Worm (Caenorhabditis elegans) whole organism, young adult: ENCODE results near the gene K07H8.2.

Source experiments
- B0019.2 ChIP-seq: fragments of 200-800 bp; sonication (Bioruptor generic); conservative IDR thresholded peaks from 2 replicates; pipeline ENCODE4 v1.3.6; 2022; ENCODE audit warnings: missing genetic modification reagents, missing genetic modification characterization, missing compliant biosample characterization
- F10E7.11 ChIP-seq: sonication (generic microtip); optimal IDR thresholded peaks from 2 replicates; lab custom pipeline; 2017; ENCODE audit warnings: mild to moderate bottlenecking, missing genetic modification characterization, moderate library complexity, missing compliant biosample characterization
- F22D6.2 ChIP-seq: sonication (generic microtip); optimal IDR thresholded peaks from 2 replicates; lab custom pipeline; 2016; ENCODE audit warnings: mild to moderate bottlenecking, missing genetic modification characterization, missing compliant biosample characterization
- F55B11.4 ChIP-seq: sonication (generic microtip); optimal IDR thresholded peaks from 2 replicates; lab custom pipeline; 2016; ENCODE audit warnings: missing compliant biosample characterization, missing genetic modification characterization, borderline replicate concordance; ENCODE audit not compliant: insufficient read depth
- K11D2.4 ChIP-seq: fragments of 200-800 bp; sonication (Bioruptor generic); IDR thresholded peaks from 2 replicates; pipeline ENCODE4 v1.3.6; 2022; ENCODE audit warnings: missing genetic modification reagents, missing genetic modification characterization, missing compliant biosample characterization
- Y53G8AR.9 ChIP-seq: fragments of 200-800 bp; sonication (Bioruptor generic); conservative IDR thresholded peaks from 2 replicates; pipeline ENCODE4 v1.3.6; 2022; ENCODE audit warnings: missing genetic modification reagents, missing genetic modification characterization, missing compliant biosample characterization
- Y67H2A.10 ChIP-seq: fragments of 200-800 bp; sonication (Bioruptor generic); conservative IDR thresholded peaks from 2 replicates; pipeline ENCODE4 v1.3.6; 2022; ENCODE audit warnings: missing genetic modification reagents, missing genetic modification characterization, missing compliant biosample characterization
- Y79H2A.3 ChIP-seq: fragments of 200-800 bp; sonication (Bioruptor generic); conservative IDR thresholded peaks from 2 replicates; pipeline ENCODE4 v1.3.6; 2022; ENCODE audit warnings: missing genetic modification reagents, missing genetic modification characterization, missing compliant biosample characterization
- ama-1 ChIP-seq, 3 experiments: fragments of 150-350 bp in 1 of 3; sonication (generic microtip) in 2 of 3; optimal IDR thresholded peaks; 2 replicates each; lab custom pipeline; 2014 to 2018; ENCODE audit warnings: missing biosample characterization in 2 of 3, missing genetic modification characterization in 2 of 3, missing genetic modification reagents in 2 of 3
- attf-3 ChIP-seq: fragments of 200-800 bp; sonication (Bioruptor generic); conservative IDR thresholded peaks from 2 replicates; pipeline ENCODE4 v1.3.6; 2022; ENCODE audit warnings: missing genetic modification reagents, missing genetic modification characterization, missing compliant biosample characterization
- attf-5 ChIP-seq: fragments of 200-800 bp; sonication (Bioruptor generic); optimal IDR thresholded peaks from 2 replicates; lab custom pipeline; 2018; ENCODE audit warnings: mild to moderate bottlenecking, missing genetic modification characterization, missing compliant biosample characterization
- bed-2 ChIP-seq: fragments of 200-800 bp; sonication (Bioruptor generic); IDR thresholded peaks from 2 replicates; pipeline ENCODE4 v1.3.6; 2022; ENCODE audit warnings: missing genetic modification reagents, missing genetic modification characterization, missing compliant biosample characterization
- cebp-1 ChIP-seq, 2 experiments: fragments of 200-800 bp in 1 of 2; sonication (Bioruptor generic) in 1 of 2; sonication (generic microtip) in 1 of 2; IDR thresholded peaks in 1 of 2; optimal IDR thresholded peaks in 1 of 2; 2 replicates each; pipeline versions ENCODE4 v1.3.6 to Lab custom; 2017 to 2022; ENCODE audit warnings: missing compliant biosample characterization in 2 of 2, missing genetic modification characterization in 2 of 2, mild to moderate bottlenecking in 1 of 2, missing genetic modification reagents in 1 of 2, moderate library complexity in 1 of 2
- ceh-91 ChIP-seq: fragments of 200-800 bp; sonication (Bioruptor generic); IDR thresholded peaks from 2 replicates; pipeline ENCODE4 v1.3.6; 2022; ENCODE audit warnings: missing genetic modification reagents, missing genetic modification characterization, missing compliant biosample characterization
- dox-1 ChIP-seq: fragments of 200-800 bp; sonication (Bioruptor generic); IDR thresholded peaks from 2 replicates; pipeline ENCODE4 v1.3.6; 2022; ENCODE audit warnings: missing genetic modification reagents, missing genetic modification characterization, missing compliant biosample characterization
- dpl-1 ChIP-seq: fragments of 150-350 bp; optimal IDR thresholded peaks from 2 replicates; lab custom pipeline; 2014; ENCODE audit warnings: missing biosample characterization, missing genetic modification reagents, missing genetic modification characterization
- fkh-3 ChIP-seq: sonication (generic microtip); optimal IDR thresholded peaks from 2 replicates; lab custom pipeline; 2016; ENCODE audit warnings: mild to moderate bottlenecking, missing genetic modification characterization, missing compliant biosample characterization
- hrde-1 ChIP-seq: sonication (generic microtip); optimal IDR thresholded peaks from 2 replicates; lab custom pipeline; 2016; ENCODE audit warnings: missing genetic modification characterization, mild to moderate bottlenecking, missing compliant biosample characterization, moderate library complexity, missing genotype, missing genetic modification reagents, borderline replicate concordance
- madf-10 ChIP-seq: sonication (generic microtip); optimal IDR thresholded peaks from 2 replicates; lab custom pipeline; 2016; ENCODE audit warnings: mild to moderate bottlenecking, missing genetic modification characterization, missing compliant biosample characterization
- madf-3 ChIP-seq: fragments of 200-800 bp; sonication (Bioruptor generic); IDR thresholded peaks from 2 replicates; pipeline ENCODE4 v1.3.6; 2022; ENCODE audit warnings: missing genetic modification reagents, missing genetic modification characterization, missing compliant biosample characterization
- madf-6 ChIP-seq: fragments of 200-800 bp; sonication (Bioruptor generic); IDR thresholded peaks from 2 replicates; pipeline ENCODE4 v1.3.6; 2022; ENCODE audit warnings: missing genetic modification reagents, missing genetic modification characterization, missing compliant biosample characterization
- mcd-1 ChIP-seq: fragments of 200-800 bp; sonication (Bioruptor generic); IDR thresholded peaks from 2 replicates; pipeline ENCODE4 v1.3.6; 2022; ENCODE audit warnings: missing genetic modification reagents, missing genetic modification characterization, missing compliant biosample characterization
- mel-28 ChIP-seq: sonication (generic microtip); optimal IDR thresholded peaks from 2 replicates; lab custom pipeline; 2016; ENCODE audit warnings: borderline replicate concordance, mild to moderate bottlenecking, missing genetic modification characterization, missing compliant biosample characterization
- mes-4 ChIP-seq: sonication (generic microtip); optimal IDR thresholded peaks from 2 replicates; lab custom pipeline; 2016; ENCODE audit warnings: missing genotype, missing genetic modification characterization, missing compliant biosample characterization
- mxl-1 ChIP-seq: sonication (generic microtip); optimal IDR thresholded peaks from 2 replicates; lab custom pipeline; 2016; ENCODE audit warnings: missing genetic modification characterization, missing compliant biosample characterization
- nhr-179 ChIP-seq: sonication (generic microtip); optimal IDR thresholded peaks from 2 replicates; lab custom pipeline; 2016; ENCODE audit warnings: mild to moderate bottlenecking, missing genetic modification characterization, missing compliant biosample characterization
- nhr-27 ChIP-seq: fragments of 200-800 bp; sonication (Bioruptor generic); optimal IDR thresholded peaks from 2 replicates; lab custom pipeline; 2018; ENCODE audit warnings: mild to moderate bottlenecking, missing genetic modification characterization, moderate library complexity, missing compliant biosample characterization
- nhr-90 ChIP-seq: sonication (generic microtip); optimal IDR thresholded peaks from 2 replicates; lab custom pipeline; 2016; ENCODE audit warnings: missing genotype, mild to moderate bottlenecking, missing genetic modification characterization, missing compliant biosample characterization
- pbrm-1 ChIP-seq: fragments of 200-800 bp; sonication (Bioruptor generic); IDR thresholded peaks from 2 replicates; pipeline ENCODE4 v1.3.6; 2022; ENCODE audit warnings: missing genetic modification reagents, missing genetic modification characterization, missing compliant biosample characterization
- rcor-1 ChIP-seq: fragments of 200-800 bp; sonication (Bioruptor generic); IDR thresholded peaks from 2 replicates; pipeline ENCODE4 v1.3.6; 2022; ENCODE audit warnings: missing genetic modification reagents, missing genetic modification characterization, missing compliant biosample characterization
- sdz-38 ChIP-seq: sonication (generic microtip); optimal IDR thresholded peaks from 2 replicates; lab custom pipeline; 2016; ENCODE audit warnings: missing genotype, missing genetic modification characterization, missing compliant biosample characterization
- snpc-1.3 ChIP-seq: sonication (generic microtip); optimal IDR thresholded peaks from 2 replicates; lab custom pipeline; 2017; ENCODE audit warnings: missing genetic modification characterization, mild to moderate bottlenecking, missing compliant biosample characterization, antibody characterized with exemption, moderate library complexity, missing genotype, missing genetic modification reagents; ENCODE audit not compliant: insufficient read depth
- snpc-4 ChIP-seq, 5 experiments: fragments of 150-350 bp in 1 of 5; sonication (generic microtip) in 4 of 5; optimal IDR thresholded peaks; 2 replicates each; lab custom pipeline; 2014 to 2018; ENCODE audit warnings: missing genetic modification characterization in 5 of 5, missing biosample characterization in 3 of 5, antibody characterized with exemption in 2 of 5, mild to moderate bottlenecking in 2 of 5, missing compliant biosample characterization in 2 of 5, missing genotype in 2 of 5, moderate library complexity in 2 of 5, missing genetic modification reagents in 1 of 5
- tbp1 ChIP-seq: fragments of 200-800 bp; sonication (Bioruptor generic); optimal IDR thresholded peaks from 2 replicates; lab custom pipeline; 2018; ENCODE audit warnings: mild to moderate bottlenecking, missing genetic modification characterization, missing compliant biosample characterization
- tlf-1 ChIP-seq: fragments of 200-800 bp; sonication (Bioruptor generic); optimal IDR thresholded peaks from 2 replicates; lab custom pipeline; 2018; ENCODE audit warnings: mild to moderate bottlenecking, missing genetic modification characterization, missing compliant biosample characterization
- unc-130 ChIP-seq: sonication (generic microtip); optimal IDR thresholded peaks from 2 replicates; lab custom pipeline; 2016; ENCODE audit warnings: missing genetic modification reagents, missing genetic modification characterization, missing compliant biosample characterization
- zfh-2 ChIP-seq: fragments of 200-800 bp; sonication (Bioruptor generic); conservative IDR thresholded peaks from 2 replicates; pipeline ENCODE4 v1.3.6; 2022; ENCODE audit warnings: missing genetic modification reagents, missing genetic modification characterization, missing compliant biosample characterization
- ztf-22 ChIP-seq: fragments of 200-800 bp; sonication (Bioruptor generic); optimal IDR thresholded peaks from 2 replicates; lab custom pipeline; 2018; ENCODE audit warnings: mild to moderate bottlenecking, missing genetic modification characterization, moderate library complexity, missing compliant biosample characterization
- ztf-28 ChIP-seq: fragments of 200-800 bp; sonication (Bioruptor generic); IDR thresholded peaks from 2 replicates; pipeline ENCODE4 v1.3.6; 2022; ENCODE audit warnings: missing genetic modification reagents, missing genetic modification characterization, missing compliant biosample characterization
- ztf-3 ChIP-seq: fragments of 200-800 bp; sonication (Bioruptor generic); optimal IDR thresholded peaks from 2 replicates; lab custom pipeline; 2018; ENCODE audit warnings: mild to moderate bottlenecking, missing genetic modification characterization, missing compliant biosample characterization

The K07H8.2 gene

DNA sequence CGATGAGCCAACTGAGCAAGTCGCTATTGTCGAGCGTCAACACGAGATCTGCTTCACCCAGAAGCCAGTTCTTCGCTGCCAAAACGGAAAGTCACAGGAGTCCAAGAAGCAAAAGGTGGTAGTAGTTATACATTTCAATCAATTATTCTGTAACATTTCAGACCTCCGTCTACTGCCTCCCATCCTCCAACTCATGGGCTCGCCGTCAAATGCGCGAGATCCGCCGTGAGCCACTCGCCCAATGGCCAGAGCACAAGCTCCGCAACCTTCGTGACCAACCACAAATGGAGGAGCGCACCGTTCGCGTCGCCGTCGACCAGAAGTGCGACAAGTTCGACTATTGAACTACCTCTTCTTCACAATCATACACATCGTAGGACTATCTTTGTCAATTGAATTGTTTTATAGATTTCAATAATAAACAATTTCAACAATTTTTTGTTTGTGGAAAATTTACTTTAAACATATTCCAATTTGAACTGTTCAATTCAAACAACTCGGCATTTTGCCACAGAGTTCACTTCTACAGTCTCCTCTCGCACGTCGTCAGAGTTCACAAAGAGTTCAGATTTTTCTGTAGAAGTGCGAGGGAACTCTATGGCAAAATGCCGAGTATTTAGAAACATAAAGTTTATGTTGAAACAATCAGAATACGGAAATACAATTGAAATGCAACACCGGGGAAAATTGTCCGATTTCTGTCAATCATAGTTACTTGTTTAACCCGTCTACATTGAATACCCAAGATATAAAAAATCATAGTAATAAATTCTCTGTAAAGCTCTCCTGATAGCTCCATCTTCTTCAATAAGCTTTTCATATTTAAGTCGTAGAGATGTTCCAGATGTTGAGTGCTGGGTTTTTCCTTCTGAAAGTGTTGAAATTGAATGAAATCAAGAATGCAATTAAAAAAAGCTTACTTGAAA lies 25.0 kb upstream of the K07H8.2 start (continued):
- TF ChIP-seq ztf-22 (GFP tag; lab: Kevin White, UChicago) (peak; percentile 28), snpc-4 (GFP tag; optimal IDR thresholded peaks at IDR 0.05; lab: Kevin White, UChicago) (no peak), snpc-4 (tag; optimal IDR thresholded peaks at IDR 0.05; lab: Kevin White, UChicago) (peak in 1 of 4 experiments; percentile 7), K11D2.4 (GFP tag; lab: Robert Waterston, UW) (0 out of 2 replicates have a peak, but pooled peaks have one; percentile 8), mxl-1 (tag; lab: Kevin White, UChicago) (no peak), ama-1 (optimal IDR thresholded peaks at IDR 0.05; lab: Kevin White, UChicago) (peak; percentile 7), ama-1 (GFP tag; optimal IDR thresholded peaks at IDR 0.05; lab: Kevin White, UChicago) (no peak), rcor-1 (GFP tag; lab: Robert Waterston, UW) (0 out of 2 replicates have a peak, but pooled peaks have one; percentile 4), cebp-1 (GFP tag; IDR thresholded peaks at IDR 0.05; lab: Robert Waterston, UW) (peak; percentile 21; the same call in 1 of the 2 replicates), cebp-1 (tag; optimal IDR thresholded peaks at IDR 0.05; lab: Kevin White, UChicago) (peak; percentile 67), dox-1 (no peak), ceh-91 (GFP tag; lab: Robert Waterston, UW) (no peak), zfh-2 (GFP tag; lab: Robert Waterston, UW) (peak; percentile 85), F55B11.4 (no peak), F22D6.2 (tag; lab: Kevin White, UChicago) (no peak), tbp1 (GFP tag; lab: Kevin White, UChicago) (peak; percentile 32), B0019.2 (GFP tag; lab: Robert Waterston, UW) (no peak), madf-10 (tag; lab: Kevin White, UChicago) (peak; percentile 76), mcd-1 (GFP tag; lab: Robert Waterston, UW) (0 out of 2 replicates have a peak, but pooled peaks have one; percentile 39), tlf-1 (peak; percentile 36), ztf-3 (GFP tag; lab: Kevin White, UChicago) (no peak), bed-2 (GFP tag; lab: Robert Waterston, UW) (no peak), unc-130 (GFP tag; lab: Kevin White, UChicago) (no peak), sdz-38 (no peak), attf-5 (GFP tag; lab: Kevin White, UChicago) (peak; percentile 15), dpl-1 (no peak), attf-3 (GFP tag; lab: Robert Waterston, UW) (no peak), nhr-179 (tag; lab: Kevin White, UChicago) (no peak), fkh-3 (tag; lab: Kevin White, UChicago) (no peak), madf-6 (GFP tag; lab: Robert Waterston, UW) (0 out of 2 replicates have a peak, but pooled peaks have one; percentile 14), Y79H2A.3 (GFP tag; lab: Robert Waterston, UW) (no peak), Y67H2A.10 (GFP tag; lab: Robert Waterston, UW) (no peak), F10E7.11 (tag; lab: Kevin White, UChicago) (no peak), mes-4 (tag; lab: Kevin White, UChicago) (no peak), pbrm-1 (GFP tag; lab: Robert Waterston, UW) (peak; percentile 23; the same call in 1 of the 2 replicates), nhr-27 (tag; lab: Kevin White, UChicago) (no peak), Y53G8AR.9 (GFP tag; lab: Robert Waterston, UW) (peak; percentile 96)

ce11 chrIV:8268024-8268423 lies 23.3 kb upstream of the K07H8.2 start, which contains the start of the genes K07H8.5 and K07H8.8:
TSS of gene K07H8.5 (plus strand) at chrIV:8268324.
TSS of gene K07H8.8 (minus strand) at chrIV:8268412.
- TF ChIP-seq nhr-90 (tag; lab: Kevin White, UChicago), result no peak
- TF ChIP-seq ztf-28 (GFP tag; lab: Robert Waterston, UW), result no peak
- no peak for TF ChIP-seq hrde-1 (tag; lab: Kevin White, UChicago)
- TF ChIP-seq snpc-1.3, result no peak
- no peak for TF ChIP-seq mel-28 (tag; lab: Kevin White, UChicago)
- TF ChIP-seq madf-3 (GFP tag; lab: Robert Waterston, UW), result no peak
